Worm (Caenorhabditis elegans): ENCODE measurements around the gene C39D10.11.

Gene C39D10.11

ce11 chrX:7900180-7900579 lies 2.9 kb upstream of the C39D10.11 start:
- TF ChIP-seq mab-9 (GFP tag; IDR thresholded peaks at IDR 0.05) (no peak), alr-1 (tag; optimal IDR thresholded peaks at IDR 0.05; ENCODE audit: borderline replicate concordance) (no peak), ztf-4 (tag; optimal IDR thresholded peaks at IDR 0.05) (no peak), fkh-8 (tag; optimal IDR thresholded peaks at IDR 0.05) (peak; percentile 56), nhr-71 (tag; optimal IDR thresholded peaks at IDR 0.05) (peak; percentile 17), dsc-1 (tag; optimal IDR thresholded peaks at IDR 0.05) (peak; percentile 86), ceh-88 (GFP tag; IDR thresholded peaks at IDR 0.05) (no peak), lin-14 (GFP tag; optimal IDR thresholded peaks at IDR 0.05) (peak; percentile 15), nhr-12 (tag; optimal IDR thresholded peaks at IDR 0.05) (no peak), egl-13 (tag; optimal IDR thresholded peaks at IDR 0.05) (peak; percentile 9)

ce11 chrX:7901840-7902239 lies 1.2 kb upstream of the C39D10.11 start:
- peak in 1 of 2 experiments; percentile 5 for TF ChIP-seq lin-35 (GFP tag; optimal IDR thresholded peaks at IDR 0.05)
- TF ChIP-seq elt-2 (tag; optimal IDR thresholded peaks at IDR 0.05): peak; percentile 49
- no peak for TF ChIP-seq vab-15 (tag; optimal IDR thresholded peaks at IDR 0.05)
- no peak for TF ChIP-seq nhr-85 (tag)

ce11 chrX:7906430-7907014 lies 3.4 kb downstream of the C39D10.11 start, which contains the start of gene C39D10.1:
C39D10.1 (plus strand) TSS chrX:7906964.
- TF ChIP-seq nhr-19 (GFP tag; conservative IDR thresholded peaks at IDR 0.05): 0 out of 2 replicates have a peak, but pooled peaks have one; percentile 10
- TF ChIP-seq isw-1 (GFP tag; IDR thresholded peaks at IDR 0.05): no peak
- no peak for TF ChIP-seq aha-1 (tag; optimal IDR thresholded peaks at IDR 0.05)
- peak; percentile 12 for TF ChIP-seq nhr-77 (tag; optimal IDR thresholded peaks at IDR 0.05)
- no peak for TF ChIP-seq nhr-237 (tag; optimal IDR thresholded peaks at IDR 0.05)
- no peak for TF ChIP-seq fkh-8 (tag; optimal IDR thresholded peaks at IDR 0.05)
- TF ChIP-seq fkh-4 (tag; optimal IDR thresholded peaks at IDR 0.05; ENCODE audit: borderline replicate concordance): no peak
- no peak for TF ChIP-seq mab-9 (GFP tag; IDR thresholded peaks at IDR 0.05)
- TF ChIP-seq elt-3 (tag; optimal IDR thresholded peaks at IDR 0.05): no peak
- no peak for TF ChIP-seq ces-1 (GFP tag; optimal IDR thresholded peaks at IDR 0.05)
- peak; percentile 41 for TF ChIP-seq snu-23 (GFP tag; optimal IDR thresholded peaks at IDR 0.05)
- TF ChIP-seq lir-3 (tag; optimal IDR thresholded peaks at IDR 0.05; ENCODE audit: poor library complexity): peak; percentile 0
- peak; percentile 44 for TF ChIP-seq rnt-1 (tag; optimal IDR thresholded peaks at IDR 0.05)
- TF ChIP-seq ama-1 (optimal IDR thresholded peaks at IDR 0.05): no peak
- no peak for TF ChIP-seq nhr-11 (tag; optimal IDR thresholded peaks at IDR 0.05)
- TF ChIP-seq mep-1 (tag; optimal IDR thresholded peaks at IDR 0.05): no peak
- peak; percentile 32 for TF ChIP-seq C16A3.4 (tag; optimal IDR thresholded peaks at IDR 0.05)
- TF ChIP-seq lin-35 (GFP tag; optimal IDR thresholded peaks at IDR 0.05): peak in 1 of 2 experiments; percentile 6
- peak; percentile 24 for TF ChIP-seq nhr-90 (tag; optimal IDR thresholded peaks at IDR 0.05; ENCODE audit: poor library complexity)

ce11 chrX:7913830-7914229 lies 10.8 kb downstream of the C39D10.11 start, which contains the start of gene C39D10.7:
C39D10.7 (minus strand) TSS chrX:7913930.
- TF ChIP-seq aha-1 (tag; optimal IDR thresholded peaks at IDR 0.05) (no peak), sup-37 (GFP tag; optimal IDR thresholded peaks at IDR 0.05) (no peak), C04F5.9 (tag; optimal IDR thresholded peaks at IDR 0.05) (no peak), nhr-76 (tag; optimal IDR thresholded peaks at IDR 0.05) (no peak), lin-14 (GFP tag; optimal IDR thresholded peaks at IDR 0.05) (no peak), Y116A8C.19 (tag; optimal IDR thresholded peaks at IDR 0.05; ENCODE audit: borderline replicate concordance) (no peak)

ce11 chrX:7915616-7916015 lies 12.5 kb downstream of the C39D10.11 start:
- TF ChIP-seq sup-37 (GFP tag; optimal IDR thresholded peaks at IDR 0.05): no peak
- no peak for TF ChIP-seq irx-1 (tag; optimal IDR thresholded peaks at IDR 0.05)
- no peak for TF ChIP-seq efl-3 (GFP tag; optimal IDR thresholded peaks at IDR 0.05)
- no peak for TF ChIP-seq elt-2 (tag; optimal IDR thresholded peaks at IDR 0.05)
- TF ChIP-seq nhr-71 (tag; optimal IDR thresholded peaks at IDR 0.05): no peak
- TF ChIP-seq hlh-4 (tag; optimal IDR thresholded peaks at IDR 0.05): no peak
- no peak for TF ChIP-seq ztf-4 (tag; optimal IDR thresholded peaks at IDR 0.05)
- no peak for TF ChIP-seq lsy-2 (tag; optimal IDR thresholded peaks at IDR 0.05)
- no peak for TF ChIP-seq C16A3.4 (tag; optimal IDR thresholded peaks at IDR 0.05)
- TF ChIP-seq dsc-1 (tag; optimal IDR thresholded peaks at IDR 0.05): no peak
- no peak for TF ChIP-seq egl-27 (tag; optimal IDR thresholded peaks at IDR 0.05)
- TF ChIP-seq snu-23 (GFP tag; optimal IDR thresholded peaks at IDR 0.05): no peak
- TF ChIP-seq ztf-11 (tag; optimal IDR thresholded peaks at IDR 0.05): no peak
- TF ChIP-seq nhr-19 (GFP tag; conservative IDR thresholded peaks at IDR 0.05): no peak
- TF ChIP-seq mef-2 (tag; optimal IDR thresholded peaks at IDR 0.05): no peak
- TF ChIP-seq C34B4.2 (tag; optimal IDR thresholded peaks at IDR 0.05): no peak
- TF ChIP-seq isw-1 (GFP tag; IDR thresholded peaks at IDR 0.05): no peak
- no peak for TF ChIP-seq lin-14 (GFP tag; optimal IDR thresholded peaks at IDR 0.05)
- no peak for TF ChIP-seq unc-30 (tag; optimal IDR thresholded peaks at IDR 0.05)
- TF ChIP-seq nhr-77 (tag; optimal IDR thresholded peaks at IDR 0.05): no peak
